Worm (Caenorhabditis elegans) whole organism, young adult: ENCODE data around the gene F16B12.7.

Experiments
- B0035.1 ChIP-seq: sonication (generic microtip); optimal IDR thresholded peaks from 2 replicates; lab custom pipeline; 2016; ENCODE audit warnings: missing genetic modification characterization, mild to moderate bottlenecking, missing compliant biosample characterization, missing genotype, missing genetic modification reagents
- C17E4.6 ChIP-seq: fragments of 200-800 bp; sonication (Bioruptor generic); IDR thresholded peaks from 2 replicates; pipeline ENCODE4 v1.3.6; 2022; ENCODE audit warnings: missing genetic modification reagents, missing genetic modification characterization, missing compliant biosample characterization
- D2030.7 ChIP-seq: fragments of 200-800 bp; sonication (Bioruptor generic); IDR thresholded peaks from 2 replicates; pipeline ENCODE4 v1.3.6; 2022; ENCODE audit warnings: missing genetic modification reagents, missing genetic modification characterization, missing compliant biosample characterization
- F22D6.2 ChIP-seq: sonication (generic microtip); optimal IDR thresholded peaks from 2 replicates; lab custom pipeline; 2016; ENCODE audit warnings: mild to moderate bottlenecking, missing genetic modification characterization, missing compliant biosample characterization
- Y67H2A.10 ChIP-seq: fragments of 200-800 bp; sonication (Bioruptor generic); conservative IDR thresholded peaks from 2 replicates; pipeline ENCODE4 v1.3.6; 2022; ENCODE audit warnings: missing genetic modification reagents, missing genetic modification characterization, missing compliant biosample characterization
- Y95B8A.8 ChIP-seq: fragments of 200-800 bp; sonication (Bioruptor generic); IDR thresholded peaks from 2 replicates; pipeline ENCODE4 v1.3.6; 2022; ENCODE audit warnings: missing genetic modification reagents, missing genetic modification characterization, missing compliant biosample characterization
- aptf-2 ChIP-seq: fragments of 200-800 bp; sonication (Bioruptor generic); conservative IDR thresholded peaks from 2 replicates; pipeline ENCODE4 v1.3.6; 2022; ENCODE audit warnings: missing genetic modification reagents, missing genetic modification characterization, missing compliant biosample characterization
- ccch-3 ChIP-seq: fragments of 200-800 bp; sonication (Bioruptor generic); optimal IDR thresholded peaks from 2 replicates; lab custom pipeline; 2018; ENCODE audit warnings: mild to moderate bottlenecking, missing genetic modification characterization, missing compliant biosample characterization
- ceh-100 ChIP-seq: fragments of 200-800 bp; sonication (Bioruptor generic); IDR thresholded peaks from 2 replicates; pipeline ENCODE4 v1.3.6; 2022; ENCODE audit warnings: missing genetic modification reagents, missing genetic modification characterization, missing compliant biosample characterization
- ceh-27 ChIP-seq: fragments of 200-800 bp; sonication (Bioruptor generic); optimal IDR thresholded peaks from 2 replicates; lab custom pipeline; 2018; ENCODE audit warnings: mild to moderate bottlenecking, missing genetic modification characterization, moderate library complexity, missing compliant biosample characterization
- ceh-40 ChIP-seq: fragments of 200-800 bp; sonication (Bioruptor generic); IDR thresholded peaks from 2 replicates; pipeline ENCODE4 v1.3.6; 2022; ENCODE audit warnings: missing genetic modification characterization, missing compliant biosample characterization
- ceh-58 ChIP-seq: fragments of 200-800 bp; sonication (Bioruptor generic); IDR thresholded peaks from 2 replicates; pipeline ENCODE4 v1.3.6; 2022; ENCODE audit warnings: missing genetic modification characterization, missing compliant biosample characterization
- ceh-91 ChIP-seq: fragments of 200-800 bp; sonication (Bioruptor generic); IDR thresholded peaks from 2 replicates; pipeline ENCODE4 v1.3.6; 2022; ENCODE audit warnings: missing genetic modification reagents, missing genetic modification characterization, missing compliant biosample characterization
- die-1 ChIP-seq: sonication (generic microtip); optimal IDR thresholded peaks from 2 replicates; lab custom pipeline; 2016; ENCODE audit warnings: missing genotype, mild to moderate bottlenecking, missing genetic modification characterization, missing compliant biosample characterization
- dox-1 ChIP-seq: fragments of 200-800 bp; sonication (Bioruptor generic); IDR thresholded peaks from 2 replicates; pipeline ENCODE4 v1.3.6; 2022; ENCODE audit warnings: missing genetic modification reagents, missing genetic modification characterization, missing compliant biosample characterization
- dpff-1 ChIP-seq: sonication (generic microtip); optimal IDR thresholded peaks from 2 replicates; lab custom pipeline; 2017; ENCODE audit warnings: mild to moderate bottlenecking, missing genetic modification characterization, missing compliant biosample characterization
- dpl-1 ChIP-seq: fragments of 150-350 bp; optimal IDR thresholded peaks from 2 replicates; lab custom pipeline; 2014; ENCODE audit warnings: missing biosample characterization, missing genetic modification reagents, missing genetic modification characterization
- egl-18 ChIP-seq: fragments of 200-800 bp; sonication (Bioruptor generic); IDR thresholded peaks from 2 replicates; pipeline ENCODE4 v1.3.6; 2022; ENCODE audit warnings: missing genetic modification reagents, missing genetic modification characterization, missing compliant biosample characterization
- egrh-3 ChIP-seq: fragments of 200-800 bp; sonication (Bioruptor generic); IDR thresholded peaks from 2 replicates; pipeline ENCODE4 v1.3.6; 2022; ENCODE audit warnings: missing genetic modification reagents, missing genetic modification characterization, missing compliant biosample characterization
- fkh-3 ChIP-seq: sonication (generic microtip); optimal IDR thresholded peaks from 2 replicates; lab custom pipeline; 2016; ENCODE audit warnings: mild to moderate bottlenecking, missing genetic modification characterization, missing compliant biosample characterization
- gei-17 ChIP-seq: fragments of 200-800 bp; sonication (Bioruptor generic); optimal IDR thresholded peaks from 2 replicates; lab custom pipeline; 2018; ENCODE audit warnings: mild to moderate bottlenecking, missing genetic modification characterization, missing compliant biosample characterization
- hlh-12 ChIP-seq: sonication (generic microtip); optimal IDR thresholded peaks from 2 replicates; lab custom pipeline; 2016; ENCODE audit warnings: missing genetic modification characterization, missing compliant biosample characterization
- hmg-20 ChIP-seq: fragments of 200-800 bp; sonication (Bioruptor generic); IDR thresholded peaks from 2 replicates; pipeline ENCODE4 v1.3.6; 2022; ENCODE audit warnings: missing genetic modification reagents, missing genetic modification characterization, missing compliant biosample characterization
- let-526 ChIP-seq: fragments of 200-800 bp; sonication (Bioruptor generic); IDR thresholded peaks from 2 replicates; pipeline ENCODE4 v1.3.6; 2022; ENCODE audit warnings: missing genetic modification reagents, missing genetic modification characterization, missing compliant biosample characterization
- let-607 ChIP-seq, 2 experiments: fragments of 200-800 bp in 1 of 2; sonication (Bioruptor generic) in 1 of 2; sonication (generic microtip) in 1 of 2; optimal IDR thresholded peaks; 2 replicates each; lab custom pipeline; 2016 to 2018; ENCODE audit warnings: mild to moderate bottlenecking in 2 of 2, missing compliant biosample characterization in 2 of 2, missing genetic modification characterization in 2 of 2, moderate library complexity in 2 of 2, missing genotype in 1 of 2
- lsl-1 ChIP-seq: fragments of 200-800 bp; sonication (Bioruptor generic); optimal IDR thresholded peaks from 2 replicates; lab custom pipeline; 2018; ENCODE audit warnings: mild to moderate bottlenecking, missing genetic modification characterization, moderate library complexity, missing compliant biosample characterization
- madf-3 ChIP-seq: fragments of 200-800 bp; sonication (Bioruptor generic); IDR thresholded peaks from 2 replicates; pipeline ENCODE4 v1.3.6; 2022; ENCODE audit warnings: missing genetic modification reagents, missing genetic modification characterization, missing compliant biosample characterization
- madf-8 ChIP-seq: fragments of 200-800 bp; sonication (Bioruptor generic); conservative IDR thresholded peaks from 2 replicates; pipeline ENCODE4 v1.3.6; 2022; ENCODE audit warnings: missing genetic modification reagents, missing genetic modification characterization, missing compliant biosample characterization
- nhr-179 ChIP-seq: sonication (generic microtip); optimal IDR thresholded peaks from 2 replicates; lab custom pipeline; 2016; ENCODE audit warnings: mild to moderate bottlenecking, missing genetic modification characterization, missing compliant biosample characterization
- nhr-90 ChIP-seq: sonication (generic microtip); optimal IDR thresholded peaks from 2 replicates; lab custom pipeline; 2016; ENCODE audit warnings: missing genotype, mild to moderate bottlenecking, missing genetic modification characterization, missing compliant biosample characterization
- pbrm-1 ChIP-seq: fragments of 200-800 bp; sonication (Bioruptor generic); IDR thresholded peaks from 2 replicates; pipeline ENCODE4 v1.3.6; 2022; ENCODE audit warnings: missing genetic modification reagents, missing genetic modification characterization, missing compliant biosample characterization
- rcor-1 ChIP-seq: fragments of 200-800 bp; sonication (Bioruptor generic); IDR thresholded peaks from 2 replicates; pipeline ENCODE4 v1.3.6; 2022; ENCODE audit warnings: missing genetic modification reagents, missing genetic modification characterization, missing compliant biosample characterization
- rec-8 ChIP-seq, 2 experiments: sonication (generic microtip); optimal IDR thresholded peaks; 2 replicates each; lab custom pipeline; 2016; ENCODE audit warnings: mild to moderate bottlenecking in 2 of 2, missing genetic modification characterization in 2 of 2, missing genetic modification reagents in 2 of 2, missing genotype in 2 of 2, missing biosample characterization in 1 of 2, missing compliant biosample characterization in 1 of 2, moderate library complexity in 1 of 2
- rpc-1 ChIP-seq, 2 experiments: fragments of 150-350 bp in 1 of 2; sonication (generic microtip) in 1 of 2; optimal IDR thresholded peaks; 2 replicates each; lab custom pipeline; 2014 to 2018; ENCODE audit warnings: missing biosample characterization in 1 of 2, missing genetic modification characterization in 1 of 2, missing genetic modification reagents in 1 of 2, missing genotype in 1 of 2
- sdz-38 ChIP-seq: sonication (generic microtip); optimal IDR thresholded peaks from 2 replicates; lab custom pipeline; 2016; ENCODE audit warnings: missing genotype, missing genetic modification characterization, missing compliant biosample characterization
- snpc-3.4 ChIP-seq: sonication (generic microtip); optimal IDR thresholded peaks from 2 replicates; lab custom pipeline; 2017; ENCODE audit warnings: missing genetic modification characterization, mild to moderate bottlenecking, missing compliant biosample characterization, antibody characterized with exemption, moderate library complexity, missing genotype, missing genetic modification reagents
- tbp1 ChIP-seq: fragments of 200-800 bp; sonication (Bioruptor generic); optimal IDR thresholded peaks from 2 replicates; lab custom pipeline; 2018; ENCODE audit warnings: mild to moderate bottlenecking, missing genetic modification characterization, missing compliant biosample characterization
- unc-130 ChIP-seq: sonication (generic microtip); optimal IDR thresholded peaks from 2 replicates; lab custom pipeline; 2016; ENCODE audit warnings: missing genetic modification reagents, missing genetic modification characterization, missing compliant biosample characterization
- xnd-1 ChIP-seq: sonication (generic microtip); optimal IDR thresholded peaks from 2 replicates; lab custom pipeline; 2016; ENCODE audit warnings: missing genotype, missing genetic modification reagents, missing genetic modification characterization, missing compliant biosample characterization
- zfh-2 ChIP-seq: fragments of 200-800 bp; sonication (Bioruptor generic); conservative IDR thresholded peaks from 2 replicates; pipeline ENCODE4 v1.3.6; 2022; ENCODE audit warnings: missing genetic modification reagents, missing genetic modification characterization, missing compliant biosample characterization
- ztf-25 ChIP-seq: fragments of 200-800 bp; sonication (Bioruptor generic); IDR thresholded peaks from 2 replicates; pipeline ENCODE4 v1.3.6; 2022; ENCODE audit warnings: missing genetic modification reagents, missing genetic modification characterization, missing compliant biosample characterization
- ztf-26 ChIP-seq: sonication (generic microtip); optimal IDR thresholded peaks from 2 replicates; lab custom pipeline; 2017; ENCODE audit warnings: missing genetic modification characterization, missing compliant biosample characterization
- ztf-3 ChIP-seq: fragments of 200-800 bp; sonication (Bioruptor generic); optimal IDR thresholded peaks from 2 replicates; lab custom pipeline; 2018; ENCODE audit warnings: mild to moderate bottlenecking, missing genetic modification characterization, missing compliant biosample characterization

Gene F16B12.7

ce11 chrX:14147400-14147799 lies 39.1 kb downstream of the F16B12.7 start, which contains the start of gene akt-2:
TSS of gene akt-2 (plus strand) at chrX:14147700.
- TF ChIP-seq pbrm-1 (GFP tag; lab: Robert Waterston, UW) (no peak), rec-8 (tag; optimal IDR thresholded peaks at IDR 0.05; lab: Kevin White, UChicago) (no peak), Y95B8A.8 (GFP tag; lab: Robert Waterston, UW) (no peak), ztf-3 (no peak), madf-8 (no peak), ceh-91 (GFP tag; lab: Robert Waterston, UW) (no peak), ceh-27 (GFP tag; lab: Kevin White, UChicago) (no peak), snpc-3.4 (tag; lab: Kevin White, UChicago) (no peak), ceh-40 (GFP tag; lab: Robert Waterston, UW) (no peak), ztf-26 (tag; lab: Kevin White, UChicago) (no peak), nhr-179 (tag; lab: Kevin White, UChicago) (no peak), nhr-90 (tag; lab: Kevin White, UChicago) (no peak), ceh-100 (GFP tag; lab: Robert Waterston, UW) (no peak), let-526 (no peak), C17E4.6 (GFP tag; lab: Robert Waterston, UW) (no peak), dpff-1 (no peak), B0035.1 (tag; lab: Kevin White, UChicago) (no peak), hlh-12 (tag; lab: Kevin White, UChicago) (no peak)

- TF ChIP-seq dox-1 (GFP tag; lab: Robert Waterston, UW): no peak
- TF ChIP-seq hmg-20 (GFP tag; lab: Robert Waterston, UW): no peak
- no peak for TF ChIP-seq ztf-3
- no peak for TF ChIP-seq D2030.7 (GFP tag; lab: Robert Waterston, UW)
- TF ChIP-seq nhr-90 (tag; lab: Kevin White, UChicago): no peak
- TF ChIP-seq lsl-1 (GFP tag; lab: Kevin White, UChicago): no peak
- no peak for TF ChIP-seq ceh-58
- no peak for TF ChIP-seq Y67H2A.10 (GFP tag; lab: Robert Waterston, UW)
- TF ChIP-seq egrh-3 (GFP tag; lab: Robert Waterston, UW): no peak
- TF ChIP-seq zfh-2 (GFP tag; lab: Robert Waterston, UW): no peak
- no peak for TF ChIP-seq fkh-3
- no peak for TF ChIP-seq hlh-12 (tag; lab: Kevin White, UChicago)
- TF ChIP-seq xnd-1: no peak
- no peak for TF ChIP-seq rec-8 (tag; optimal IDR thresholded peaks at IDR 0.05; lab: Kevin White, UChicago)
- TF ChIP-seq let-607 (tag; optimal IDR thresholded peaks at IDR 0.05; lab: Kevin White, UChicago): no peak
- no peak for TF ChIP-seq dpl-1 (GFP tag; lab: Kevin White, UChicago)
Observed at ce11 chrX:14152644-14153043, 44.3 kb downstream of the F16B12.7 start.

- TF ChIP-seq F22D6.2 (tag; lab: Kevin White, UChicago) (no peak), let-607 (tag; optimal IDR thresholded peaks at IDR 0.05; lab: Kevin White, UChicago) (no peak), egrh-3 (GFP tag; lab: Robert Waterston, UW) (no peak), egl-18 (GFP tag; lab: Robert Waterston, UW) (no peak), ztf-25 (GFP tag; lab: Robert Waterston, UW) (no peak), madf-3 (GFP tag; lab: Robert Waterston, UW) (no peak), rpc-1 (optimal IDR thresholded peaks at IDR 0.05; lab: Kevin White, UChicago) (no peak), rpc-1 (tag; optimal IDR thresholded peaks at IDR 0.05; lab: Kevin White, UChicago) (no peak), aptf-2 (GFP tag; lab: Robert Waterston, UW) (no peak), tbp1 (no peak), ccch-3 (GFP tag; lab: Kevin White, UChicago) (no peak), unc-130 (GFP tag; lab: Kevin White, UChicago) (no peak), ztf-3 (no peak), die-1 (tag; lab: Kevin White, UChicago) (no peak), gei-17 (GFP tag; lab: Kevin White, UChicago) (no peak), sdz-38 (tag; lab: Kevin White, UChicago) (no peak), rcor-1 (GFP tag; lab: Robert Waterston, UW) (no peak), ceh-40 (GFP tag; lab: Robert Waterston, UW) (no peak), dox-1 (GFP tag; lab: Robert Waterston, UW) (no peak)
Observed at ce11 chrX:14156913-14157312, 48.6 kb downstream of the F16B12.7 start, which contains the start of gene ceh-90. TSS of gene ceh-90 (minus strand) at chrX:14157013.
